Worm (Caenorhabditis elegans): ENCODE data around the gene K12H6.9.
"Not testable (repeated sequence)": the region's sequence is repeated elsewhere in the genome, so short reads cannot be mapped to it uniquely, and the experiment has no call there.

K12H6.9 gene

ce11 chrII:2834105-2834504 is 9.9 kb downstream of the K12H6.9 start:
- TF ChIP-seq jun-1 (tag; optimal IDR thresholded peaks at IDR 0.05) (peak; percentile 5), pha-4 (tag; optimal IDR thresholded peaks at IDR 0.05) (peak; percentile 86), ZK546.5 (tag; optimal IDR thresholded peaks at IDR 0.05) (no peak), elt-2 (tag; optimal IDR thresholded peaks at IDR 0.05) (peak; percentile 86), hmg-11 (tag; optimal IDR thresholded peaks at IDR 0.05) (no peak), ceh-28 (tag; optimal IDR thresholded peaks at IDR 0.05) (no peak), tbx-2 (tag; optimal IDR thresholded peaks at IDR 0.05) (no peak), pqm-1 (tag; optimal IDR thresholded peaks at IDR 0.05) (peak; percentile 84)

DNA sequence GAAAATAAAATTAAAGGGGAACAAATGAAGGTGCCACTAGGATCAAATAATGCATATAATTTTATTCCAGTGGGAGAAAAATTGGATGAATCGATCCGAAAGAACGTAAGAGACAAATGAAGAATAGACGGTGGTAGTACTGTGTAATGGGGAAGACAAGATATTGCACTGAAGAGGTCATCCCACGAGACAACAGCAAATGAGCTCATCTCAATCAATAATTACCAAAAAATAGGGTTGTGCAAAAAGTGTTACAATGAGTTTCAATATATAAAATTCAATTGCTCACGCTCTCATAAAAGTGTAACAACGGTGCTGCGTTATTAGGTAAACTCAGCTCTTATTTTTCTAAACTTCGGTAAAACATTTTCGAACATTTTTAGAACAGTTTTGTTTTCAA is 12.6 kb downstream of the K12H6.9 start, which contains the start of gene K12H6.7:
Gene K12H6.7 (minus strand): TSS at position 101 of the 400 bp plus-strand sequence.
- no peak for TF ChIP-seq snpc-4 (tag; optimal IDR thresholded peaks at IDR 0.05)
- no peak for TF ChIP-seq ceh-28 (tag; optimal IDR thresholded peaks at IDR 0.05)
- no peak for TF ChIP-seq unc-39 (tag; optimal IDR thresholded peaks at IDR 0.05)
- no peak for TF ChIP-seq elt-3 (tag; optimal IDR thresholded peaks at IDR 0.05)
- TF ChIP-seq egl-27 (tag; optimal IDR thresholded peaks at IDR 0.05) = no peak
- no peak for TF ChIP-seq ZK546.5 (tag; optimal IDR thresholded peaks at IDR 0.05)
- TF ChIP-seq skn-1 (tag; optimal IDR thresholded peaks at IDR 0.05) = no peak
- TF ChIP-seq nhr-11 (tag; optimal IDR thresholded peaks at IDR 0.05) = no peak
- TF ChIP-seq nhr-23 (tag; optimal IDR thresholded peaks at IDR 0.05) = no peak
- TF ChIP-seq lin-39 (tag; optimal IDR thresholded peaks at IDR 0.05) = no peak
- TF ChIP-seq ceh-16 (tag; optimal IDR thresholded peaks at IDR 0.05) = no peak
- TF ChIP-seq jun-1 (tag; optimal IDR thresholded peaks at IDR 0.05) = no peak
- TF ChIP-seq sea-2 (GFP tag; optimal IDR thresholded peaks at IDR 0.05) = no peak
- TF ChIP-seq nhr-43 (tag; optimal IDR thresholded peaks at IDR 0.05; ENCODE audit: poor library complexity, severe bottlenecking) = no peak
- no peak for TF ChIP-seq ztf-11 (tag; optimal IDR thresholded peaks at IDR 0.05)

- TF ChIP-seq lsy-12, nhr-67, nhr-237 (tag; optimal IDR thresholded peaks at IDR 0.05): not testable (repeated sequence)
Observed at ce11 chrII:2839004-2839403, 14.8 kb downstream of the K12H6.9 start, which contains the start of gene Y110A2AL.4. Gene Y110A2AL.4, plus strand, starts transcription at chrII:2839304.

- TF ChIP-seq egl-27 (tag; optimal IDR thresholded peaks at IDR 0.05) (no peak), fkh-10 (GFP tag; optimal IDR thresholded peaks at IDR 0.05) (no peak), lin-15B (tag; optimal IDR thresholded peaks at IDR 0.05) (no peak), ztf-11 (tag; optimal IDR thresholded peaks at IDR 0.05) (no peak), R02D3.7 (tag; optimal IDR thresholded peaks at IDR 0.05) (no peak), nhr-67 (tag; optimal IDR thresholded peaks at IDR 0.05) (no peak), elt-3 (tag; optimal IDR thresholded peaks at IDR 0.05) (no peak), ceh-28 (tag; optimal IDR thresholded peaks at IDR 0.05) (no peak), egl-5 (tag; optimal IDR thresholded peaks at IDR 0.05) (no peak), ceh-82 (tag; optimal IDR thresholded peaks at IDR 0.05) (no peak), nhr-23 (tag; optimal IDR thresholded peaks at IDR 0.05) (no peak), snpc-4 (tag; optimal IDR thresholded peaks at IDR 0.05) (no peak), tbx-2 (tag; optimal IDR thresholded peaks at IDR 0.05) (no peak), lin-39 (tag; optimal IDR thresholded peaks at IDR 0.05) (no peak)
Observed at ce11 chrII:2841529-2841928, 17.3 kb downstream of the K12H6.9 start, which contains the start of gene Y110A2AL.6. Gene Y110A2AL.6, minus strand, starts transcription at chrII:2841629.

DNA sequence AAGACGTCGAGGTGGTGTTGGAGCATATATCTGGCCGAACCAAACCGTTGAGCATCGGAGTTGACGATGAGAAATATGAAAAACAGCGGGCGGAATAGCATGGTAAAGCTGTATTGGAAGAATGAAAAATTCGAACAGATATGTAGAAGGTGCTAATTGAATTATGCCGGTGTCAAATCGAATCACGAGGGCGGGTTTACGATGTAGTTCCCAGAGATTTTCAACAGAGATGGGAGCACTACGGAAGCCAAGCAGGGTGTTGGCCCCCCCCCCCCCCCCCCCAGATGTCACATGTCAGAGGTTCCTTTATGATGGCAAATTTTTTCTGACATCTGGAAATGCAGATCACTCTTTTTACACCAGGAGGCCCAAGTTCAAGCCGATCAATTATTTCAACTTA is 18.9 kb downstream of the K12H6.9 start, which contains the start of gene Y110A2AL.7:
Gene Y110A2AL.7 (minus strand): TSS at position 101 of the 400 bp plus-strand sequence.
- TF ChIP-seq skn-1 (tag; optimal IDR thresholded peaks at IDR 0.05) (no peak), nhr-43 (tag; optimal IDR thresholded peaks at IDR 0.05; ENCODE audit: poor library complexity, severe bottlenecking) (no peak), ceh-82 (tag; optimal IDR thresholded peaks at IDR 0.05) (no peak), R02D3.7 (tag; optimal IDR thresholded peaks at IDR 0.05) (no peak), nhr-25 (tag; optimal IDR thresholded peaks at IDR 0.05) (no peak)

DNA sequence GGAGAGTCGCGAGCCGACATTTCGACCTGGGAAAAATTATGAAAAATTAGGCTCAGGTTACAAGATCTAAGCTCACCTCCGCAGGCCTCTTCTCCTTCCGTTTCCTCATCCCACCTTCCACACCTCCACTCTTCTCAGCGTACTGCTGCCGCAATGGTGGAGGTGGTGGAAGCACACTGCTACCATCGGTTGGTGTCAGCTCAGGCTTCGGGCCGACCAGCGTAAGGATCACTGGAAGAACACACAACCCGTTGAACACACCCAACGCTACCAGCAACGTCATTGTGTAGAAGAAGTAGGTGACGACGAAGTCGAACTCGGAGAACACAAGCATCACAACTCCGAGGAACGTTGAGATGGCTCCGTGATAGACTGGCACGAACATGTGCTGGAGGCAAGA is 21.5 kb downstream of the K12H6.9 start:
- TF ChIP-seq ceh-9 (tag; optimal IDR thresholded peaks at IDR 0.05) (no peak), zag-1 (tag; optimal IDR thresholded peaks at IDR 0.05) (no peak), nhr-28 (tag; optimal IDR thresholded peaks at IDR 0.05) (no peak)

All from whole organism, L3 larva.